Worm (Caenorhabditis elegans): ENCODE results near the gene ZK1307.8.

Gene ZK1307.8

DNA sequence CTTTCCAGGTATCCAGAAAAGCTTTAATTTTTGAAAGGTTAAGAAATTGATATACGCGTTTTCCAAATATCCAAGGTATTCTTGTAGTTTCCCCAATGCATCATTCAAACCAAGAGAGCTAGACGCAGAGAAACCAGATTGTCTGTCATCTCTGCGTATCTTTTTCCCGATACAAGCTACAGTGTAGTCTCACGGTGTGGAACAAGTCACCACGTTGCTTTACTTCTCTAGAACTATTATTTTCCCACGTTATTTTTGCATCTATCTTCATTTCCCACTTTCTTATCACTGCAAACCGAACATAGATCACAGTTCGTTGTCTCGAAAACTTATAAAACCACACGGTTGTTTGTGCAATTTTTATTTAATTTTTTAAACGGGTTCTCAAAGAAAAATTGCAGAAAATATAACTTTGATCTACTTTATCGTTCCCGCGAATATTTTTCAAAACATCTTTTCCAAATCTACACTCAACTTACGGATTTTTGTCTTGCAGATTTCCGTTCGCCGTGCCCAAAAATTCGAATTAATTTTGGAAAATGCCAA, 31.9 kb downstream of the ZK1307.8 start, which contains the start of gene gstk-1 (continued):
- TF ChIP-seq aha-1 (tag; optimal IDR thresholded peaks at IDR 0.05): no peak
- TF ChIP-seq tlp-1 (tag; optimal IDR thresholded peaks at IDR 0.05): no peak
- TF ChIP-seq nhr-84 (tag; optimal IDR thresholded peaks at IDR 0.05): no peak
- TF ChIP-seq elt-3 (tag; optimal IDR thresholded peaks at IDR 0.05): peak in 2 of 6 experiments; percentile 44 to 67
- TF ChIP-seq skn-1 (tag; optimal IDR thresholded peaks at IDR 0.05): no peak
- TF ChIP-seq efl-1 (optimal IDR thresholded peaks at IDR 0.05): peak in 1 of 2 experiments; percentile 13
- TF ChIP-seq efl-1 (GFP tag; optimal IDR thresholded peaks at IDR 0.05 in 1 of 2): no peak
- TF ChIP-seq pax-3 (tag; optimal IDR thresholded peaks at IDR 0.05): no peak
- no peak for TF ChIP-seq lin-15B (tag; optimal IDR thresholded peaks at IDR 0.05)
- TF ChIP-seq sox-4 (tag; optimal IDR thresholded peaks at IDR 0.05): no peak
- 0 out of 2 replicates have a peak, but pooled peaks have one; percentile 13 for TF ChIP-seq nhr-19 (GFP tag; conservative IDR thresholded peaks at IDR 0.05)
- peak in 1 of 2 experiments; percentile 70 for TF ChIP-seq lin-35 (GFP tag; optimal IDR thresholded peaks at IDR 0.05)
- no peak for TF ChIP-seq dpl-1 (GFP tag; optimal IDR thresholded peaks at IDR 0.05)
- peak; percentile 23 for TF ChIP-seq rnt-1 (tag; optimal IDR thresholded peaks at IDR 0.05)
- TF ChIP-seq grh-1 (GFP tag; IDR thresholded peaks at IDR 0.05): peak; percentile 31; the same call in 1 of the 2 replicates
- TF ChIP-seq fkh-8 (tag; optimal IDR thresholded peaks at IDR 0.05): no peak
- TF ChIP-seq nhr-20 (tag; optimal IDR thresholded peaks at IDR 0.05): peak; percentile 94
- peak; percentile 13 for TF ChIP-seq snu-23 (GFP tag; optimal IDR thresholded peaks at IDR 0.05)
- peak; percentile 9 for TF ChIP-seq tbx-2 (tag; optimal IDR thresholded peaks at IDR 0.05)
- TF ChIP-seq fkh-4 (tag; optimal IDR thresholded peaks at IDR 0.05; ENCODE audit: borderline replicate concordance): no peak
- no peak for TF ChIP-seq efl-3 (GFP tag; optimal IDR thresholded peaks at IDR 0.05)
- TF ChIP-seq C34B4.2 (tag; optimal IDR thresholded peaks at IDR 0.05): no peak
- peak; percentile 13 for TF ChIP-seq nhr-11 (tag; optimal IDR thresholded peaks at IDR 0.05)
- no peak for TF ChIP-seq lir-3 (tag; optimal IDR thresholded peaks at IDR 0.05; ENCODE audit: poor library complexity)
- TF ChIP-seq nhr-47 (tag; optimal IDR thresholded peaks at IDR 0.05): peak; percentile 39
- no peak for TF ChIP-seq nhr-237 (tag; optimal IDR thresholded peaks at IDR 0.05)
- TF ChIP-seq mdl-1 (tag; optimal IDR thresholded peaks at IDR 0.05): peak in 1 of 2 experiments; percentile 67
- TF ChIP-seq lsy-2 (tag; optimal IDR thresholded peaks at IDR 0.05): peak in 1 of 2 experiments; percentile 2
- peak; percentile 61 for TF ChIP-seq nhr-90 (tag; optimal IDR thresholded peaks at IDR 0.05; ENCODE audit: poor library complexity)
- TF ChIP-seq hlh-17 (GFP tag; optimal IDR thresholded peaks at IDR 0.05; ENCODE audit: borderline replicate concordance): no peak
- peak; percentile 31 for TF ChIP-seq blmp-1 (tag; optimal IDR thresholded peaks at IDR 0.05)
- TF ChIP-seq mep-1 (tag; optimal IDR thresholded peaks at IDR 0.05): no peak

DNA sequence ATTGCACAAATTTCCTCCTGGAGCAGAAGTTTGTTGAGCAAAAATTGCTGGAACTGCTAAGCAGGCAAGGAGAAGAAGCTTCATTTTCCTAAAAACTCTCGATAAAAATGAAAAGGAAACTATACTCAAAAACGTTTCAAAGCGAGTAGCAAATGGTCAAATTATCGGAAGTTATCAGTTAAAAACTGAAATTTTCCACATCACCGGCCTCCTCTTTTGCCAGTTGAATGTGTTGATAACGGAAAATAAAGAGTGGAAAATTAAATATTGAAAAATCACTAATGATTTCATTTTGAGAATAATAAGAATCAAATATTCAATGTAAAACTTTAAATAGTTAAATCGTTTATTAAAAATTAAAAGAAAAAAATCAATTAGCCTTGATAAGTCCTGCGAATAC, 34.5 kb downstream of the ZK1307.8 start, which contains the start of gene ZK1320.2:
Gene ZK1320.2 (minus strand): TSS at position 88 of the 400 bp plus-strand sequence.
- peak; percentile 26 for TF ChIP-seq elt-2 (tag; optimal IDR thresholded peaks at IDR 0.05)
- TF ChIP-seq lin-15B (tag; optimal IDR thresholded peaks at IDR 0.05): no peak

- TF ChIP-seq rnt-1 (tag; optimal IDR thresholded peaks at IDR 0.05) (no peak), mep-1 (tag; optimal IDR thresholded peaks at IDR 0.05) (no peak), efl-1 (optimal IDR thresholded peaks at IDR 0.05) (no peak), efl-1 (GFP tag; optimal IDR thresholded peaks at IDR 0.05 in 1 of 2) (no peak), nhr-71 (tag; optimal IDR thresholded peaks at IDR 0.05) (no peak), dpl-1 (GFP tag; optimal IDR thresholded peaks at IDR 0.05) (no peak), ama-1 (optimal IDR thresholded peaks at IDR 0.05) (no peak), ceh-82 (tag; optimal IDR thresholded peaks at IDR 0.05) (no peak), F16B12.6 (tag; optimal IDR thresholded peaks at IDR 0.05) (no peak), tlp-1 (tag; optimal IDR thresholded peaks at IDR 0.05) (no peak), ztf-11 (tag; optimal IDR thresholded peaks at IDR 0.05) (no peak), unc-30 (tag; optimal IDR thresholded peaks at IDR 0.05) (no peak), sup-37 (GFP tag; optimal IDR thresholded peaks at IDR 0.05) (no peak), unc-86 (tag; optimal IDR thresholded peaks at IDR 0.05) (no peak), nhr-76 (tag; optimal IDR thresholded peaks at IDR 0.05) (no peak), nhr-11 (tag; optimal IDR thresholded peaks at IDR 0.05) (no peak), egl-13 (tag; optimal IDR thresholded peaks at IDR 0.05) (no peak)
Observed at ce11 chrII:9660379-9660778, 36.0 kb downstream of the ZK1307.8 start, which contains the start of gene ZK1320.3. Gene ZK1320.3, minus strand, starts transcription at chrII:9660419.

All from whole organism, L1 larva.